Worm (Caenorhabditis elegans) whole organism, midembryonic: ENCODE measurements around the gene unc-82.
A peak's percentile ranks its signal among the peaks of the same experiment; 100 is the strongest.

Source experiments
- T22C8.4 ChIP-seq: fragments of 200-800 bp; sonication (Bioruptor generic); IDR thresholded peaks from 2 replicates; pipeline ENCODE4 v1.3.6; 2022; ENCODE audit warnings: missing genetic modification characterization, missing compliant biosample characterization
- cog-1 ChIP-seq: sonication (generic microtip); optimal IDR thresholded peaks from 2 replicates; lab custom pipeline; 2016; ENCODE audit warnings: missing genetic modification characterization, missing compliant biosample characterization
- flt-1 ChIP-seq: fragments of 200-800 bp; sonication (Bioruptor generic); IDR thresholded peaks from 2 replicates; pipeline ENCODE4 v1.3.6; 2022; ENCODE audit warnings: missing genetic modification characterization, missing compliant biosample characterization
- klf-2 ChIP-seq: fragments of 200-800 bp; sonication (Bioruptor generic); conservative IDR thresholded peaks from 2 replicates; pipeline ENCODE4 v1.3.6; 2022; ENCODE audit warnings: missing genetic modification reagents, missing genetic modification characterization, missing compliant biosample characterization
- med-1 ChIP-seq: sonication (generic microtip); optimal IDR thresholded peaks from 2 replicates; lab custom pipeline; 2017; ENCODE audit warnings: missing genetic modification characterization, mild to moderate bottlenecking, missing compliant biosample characterization, antibody characterized with exemption, missing genetic modification reagents; ENCODE audit not compliant: insufficient read depth
- ref-1 ChIP-seq: fragments of 200-800 bp; sonication (Bioruptor generic); conservative IDR thresholded peaks from 2 replicates; pipeline ENCODE4 v1.3.6; 2022; ENCODE audit warnings: missing genetic modification reagents, missing genetic modification characterization, missing compliant biosample characterization
- tab-1 ChIP-seq: fragments of 200-800 bp; sonication (Bioruptor generic); IDR thresholded peaks from 2 replicates; pipeline ENCODE4 v1.3.6; 2022; ENCODE audit warnings: missing genetic modification characterization, missing compliant biosample characterization
- ztf-23 ChIP-seq: fragments of 200-800 bp; sonication (Bioruptor generic); IDR thresholded peaks from 2 replicates; pipeline ENCODE4 v1.3.6; 2022; ENCODE audit warnings: missing genetic modification reagents, missing genetic modification characterization, missing compliant biosample characterization
- ztf-29 ChIP-seq: fragments of 200-800 bp; sonication (Bioruptor generic); IDR thresholded peaks from 2 replicates; pipeline ENCODE4 v1.3.6; 2022; ENCODE audit warnings: missing genetic modification reagents, missing genetic modification characterization, missing compliant biosample characterization

unc-82 gene

ce11 chrIV:7468638-7469037, 44.3 kb downstream of the unc-82 start:
- TF ChIP-seq T22C8.4 (GFP tag; lab: Robert Waterston, UW) (no peak), med-1 (GFP tag; lab: Kevin White, UChicago) (no peak), cog-1 (no peak), ref-1 (GFP tag; lab: Robert Waterston, UW) (no peak), flt-1 (no peak), tab-1 (GFP tag; lab: Robert Waterston, UW) (no peak), ztf-29 (GFP tag; lab: Robert Waterston, UW) (no peak), ztf-23 (no peak), klf-2 (no peak)

DNA sequence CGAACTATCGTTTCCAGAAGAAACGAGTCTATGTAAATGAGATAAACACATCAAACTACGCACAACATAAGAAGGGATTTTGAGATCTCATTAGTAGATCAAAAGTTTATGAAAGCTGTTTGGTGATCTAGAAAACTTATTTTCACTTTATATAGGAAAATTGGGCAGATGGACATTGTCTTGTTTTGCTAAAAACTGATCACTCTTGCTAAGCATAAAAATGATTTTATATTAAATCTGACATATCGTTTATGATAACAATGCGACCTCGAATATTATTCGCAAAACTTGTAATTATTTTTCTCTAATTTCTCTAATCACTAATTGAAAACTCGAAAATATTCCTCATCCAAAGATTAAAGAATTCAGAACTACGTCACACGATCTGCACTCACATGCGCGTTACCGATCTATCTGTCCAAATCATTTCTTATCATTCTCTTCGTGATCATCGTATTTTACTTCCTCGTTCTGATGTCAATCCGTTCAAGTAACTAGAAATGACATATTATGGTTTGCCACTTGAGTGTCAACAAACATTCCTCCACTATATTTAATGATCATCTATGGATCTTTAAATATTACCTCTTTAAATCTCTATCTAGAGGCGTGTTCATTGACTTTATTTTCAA, 45.6 kb downstream of the unc-82 start, which contains the start of gene F55G1.7:
F55G1.7 (minus strand) TSS at position 51 of the 632 bp plus-strand sequence.
- TF ChIP-seq flt-1, result no peak
- TF ChIP-seq ref-1 (GFP tag; lab: Robert Waterston, UW), result no peak
- TF ChIP-seq cog-1, result no peak
- no peak for TF ChIP-seq tab-1 (GFP tag; lab: Robert Waterston, UW)
- no peak for TF ChIP-seq med-1 (GFP tag; lab: Kevin White, UChicago)
- no peak for TF ChIP-seq ztf-23
- no peak for TF ChIP-seq ztf-29 (GFP tag; lab: Robert Waterston, UW)
- TF ChIP-seq T22C8.4 (GFP tag; lab: Robert Waterston, UW), result no peak

DNA sequence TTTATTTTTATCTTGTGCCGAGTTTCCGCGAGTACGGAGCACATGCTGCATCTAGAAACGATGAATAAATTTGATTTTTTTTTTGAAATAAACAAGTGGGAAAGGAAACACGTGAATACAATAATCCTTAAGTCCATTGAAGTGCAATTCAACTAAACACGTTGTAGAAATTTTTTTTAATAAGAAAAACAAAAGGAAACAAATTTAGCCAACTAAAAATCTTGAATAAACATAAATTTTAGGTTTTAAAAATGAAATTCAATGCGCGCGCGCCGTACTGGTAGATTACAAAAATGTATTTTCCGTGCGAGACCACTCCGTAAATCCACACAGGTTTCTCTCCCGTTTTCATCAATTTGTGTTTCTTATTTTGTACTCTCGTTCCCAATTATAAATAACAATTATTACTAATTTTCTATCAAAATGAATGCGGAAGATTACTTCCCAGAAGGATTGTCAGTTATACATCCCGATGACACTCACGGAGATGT, 48.9 kb downstream of the unc-82 start, which contains the start of the genes plk-3 and F55G1.6:
plk-3 (minus strand) TSS at position 51 of the 491 bp plus-strand sequence.
F55G1.6 (plus strand) TSS at position 359 of the 491 bp plus-strand sequence.
- TF ChIP-seq cog-1 (no peak), flt-1 (no peak), tab-1 (GFP tag; lab: Robert Waterston, UW) (no peak), ztf-29 (GFP tag; lab: Robert Waterston, UW) (no peak), klf-2 (no peak), ztf-23 (no peak), med-1 (GFP tag; lab: Kevin White, UChicago) (no peak), T22C8.4 (GFP tag; lab: Robert Waterston, UW) (no peak)

DNA sequence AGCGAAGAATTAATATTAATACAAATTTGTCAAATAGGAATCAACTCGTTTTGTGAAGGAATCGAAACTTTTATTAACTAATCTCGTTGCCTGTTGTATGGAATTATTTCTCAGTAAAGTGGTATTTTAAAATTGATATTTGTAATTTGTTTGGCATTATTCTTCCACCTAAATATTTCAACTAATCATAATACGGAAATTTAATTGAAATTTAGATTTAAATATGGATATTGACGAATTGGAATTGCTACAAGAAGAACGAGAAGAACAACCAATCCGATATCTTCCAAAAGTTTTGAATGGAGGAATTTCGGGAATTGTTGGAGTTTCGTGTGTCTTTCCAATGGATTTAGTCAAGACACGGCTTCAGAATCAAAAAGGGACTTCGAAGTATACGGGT, 50.5 kb downstream of the unc-82 start, which contains the start of gene slc-25A18.2:
slc-25A18.2 (plus strand) TSS at position 216 of the 400 bp plus-strand sequence.
- no peak for TF ChIP-seq ztf-23
- TF ChIP-seq T22C8.4 (GFP tag; lab: Robert Waterston, UW), result no peak
- no peak for TF ChIP-seq med-1 (GFP tag; lab: Kevin White, UChicago)
- no peak for TF ChIP-seq tab-1 (GFP tag; lab: Robert Waterston, UW)
- TF ChIP-seq klf-2, result no peak
- no peak for TF ChIP-seq flt-1
- no peak for TF ChIP-seq cog-1

- TF ChIP-seq ztf-29 (GFP tag; lab: Robert Waterston, UW), result no peak
- no peak for TF ChIP-seq med-1 (GFP tag; lab: Kevin White, UChicago)
- no peak for TF ChIP-seq flt-1
- TF ChIP-seq T22C8.4 (GFP tag; lab: Robert Waterston, UW), result no peak
- TF ChIP-seq ztf-23, result no peak
- TF ChIP-seq cog-1, result no peak
- no peak for TF ChIP-seq tab-1 (GFP tag; lab: Robert Waterston, UW)
- TF ChIP-seq klf-2, result no peak
- no peak for TF ChIP-seq ref-1 (GFP tag; lab: Robert Waterston, UW)
Observed at ce11 chrIV:7477197-7477596, 52.9 kb downstream of the unc-82 start, which contains the start of gene pycr-4. Gene pycr-4 (minus strand): TSS chrIV:7477297.

DNA sequence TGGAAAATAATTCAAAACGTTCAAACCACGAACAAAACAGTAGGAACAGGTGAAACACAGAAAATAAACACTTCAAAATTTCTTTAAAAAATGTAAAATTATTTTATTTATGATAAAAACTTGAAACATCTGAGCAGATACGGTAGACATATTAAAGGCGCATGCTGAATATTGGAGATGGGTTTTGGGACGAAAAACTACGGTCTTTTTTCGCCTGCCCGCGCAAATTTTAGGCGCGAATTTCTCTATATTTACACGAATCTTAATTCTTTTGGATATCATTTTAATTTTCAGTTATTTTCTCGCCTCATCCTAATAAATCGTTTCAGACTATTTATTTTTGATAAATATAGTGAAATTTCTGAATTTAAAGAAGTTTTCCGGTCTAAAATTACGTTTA, 53.4 kb downstream of the unc-82 start:
- no peak for TF ChIP-seq ref-1 (GFP tag; lab: Robert Waterston, UW)
- no peak for TF ChIP-seq ztf-23
- TF ChIP-seq klf-2, result no peak
- TF ChIP-seq med-1 (GFP tag; lab: Kevin White, UChicago), result no peak
- no peak for TF ChIP-seq flt-1
- TF ChIP-seq T22C8.4 (GFP tag; lab: Robert Waterston, UW), result no peak
- TF ChIP-seq cog-1, result no peak
- no peak for TF ChIP-seq ztf-29 (GFP tag; lab: Robert Waterston, UW)
- TF ChIP-seq tab-1 (GFP tag; lab: Robert Waterston, UW), result no peak

- no peak for TF ChIP-seq ztf-29 (GFP tag; lab: Robert Waterston, UW)
- TF ChIP-seq cog-1, result no peak
- TF ChIP-seq tab-1 (GFP tag; lab: Robert Waterston, UW), result no peak
- no peak for TF ChIP-seq ref-1 (GFP tag; lab: Robert Waterston, UW)
- TF ChIP-seq ztf-23, result no peak
- no peak for TF ChIP-seq flt-1
- no peak for TF ChIP-seq T22C8.4 (GFP tag; lab: Robert Waterston, UW)
- TF ChIP-seq med-1 (GFP tag; lab: Kevin White, UChicago), result no peak
- no peak for TF ChIP-seq klf-2
Observed at ce11 chrIV:7478134-7478533, 53.8 kb downstream of the unc-82 start, which contains the start of gene rod-1. Gene rod-1 (plus strand): TSS chrIV:7478452.

DNA sequence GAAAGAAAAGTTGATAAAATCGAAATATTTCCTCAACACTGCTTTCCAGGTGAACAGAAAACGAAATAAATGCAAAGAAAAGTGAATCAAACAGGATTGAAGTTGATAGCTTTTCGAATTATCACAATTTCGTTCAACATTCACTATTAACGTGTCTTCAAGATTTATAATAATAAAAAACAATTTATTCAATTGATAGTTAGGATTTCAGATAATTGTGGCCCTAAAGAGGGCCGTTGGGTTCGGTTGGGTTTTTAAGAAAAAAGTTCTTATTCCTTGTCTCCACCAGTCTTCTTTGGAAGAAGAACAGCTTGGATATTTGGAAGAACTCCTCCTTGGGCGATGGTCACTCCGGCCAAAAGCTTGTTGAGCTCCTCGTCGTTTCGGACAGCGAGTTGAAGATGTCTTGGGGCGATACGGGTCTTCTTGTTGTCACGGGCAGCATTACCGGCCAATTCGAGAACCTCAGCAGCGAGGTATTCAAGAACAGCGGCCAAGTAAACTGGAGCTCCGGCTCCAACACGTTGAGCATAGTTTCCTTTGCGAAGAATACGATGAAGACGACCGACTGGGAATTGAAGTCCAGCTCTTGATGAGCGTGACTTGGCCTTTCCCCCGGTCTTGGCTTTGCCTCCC, 61.4 kb downstream of the unc-82 start:
- TF ChIP-seq ref-1 (GFP tag; lab: Robert Waterston, UW) (peak; percentile 32; the same call in 1 of the 2 replicates), ztf-23 (0 out of 2 replicates have a peak, but pooled peaks have one; percentile 9), tab-1 (GFP tag; lab: Robert Waterston, UW) (0 out of 2 replicates have a peak, but pooled peaks have one; percentile 8)

DNA sequence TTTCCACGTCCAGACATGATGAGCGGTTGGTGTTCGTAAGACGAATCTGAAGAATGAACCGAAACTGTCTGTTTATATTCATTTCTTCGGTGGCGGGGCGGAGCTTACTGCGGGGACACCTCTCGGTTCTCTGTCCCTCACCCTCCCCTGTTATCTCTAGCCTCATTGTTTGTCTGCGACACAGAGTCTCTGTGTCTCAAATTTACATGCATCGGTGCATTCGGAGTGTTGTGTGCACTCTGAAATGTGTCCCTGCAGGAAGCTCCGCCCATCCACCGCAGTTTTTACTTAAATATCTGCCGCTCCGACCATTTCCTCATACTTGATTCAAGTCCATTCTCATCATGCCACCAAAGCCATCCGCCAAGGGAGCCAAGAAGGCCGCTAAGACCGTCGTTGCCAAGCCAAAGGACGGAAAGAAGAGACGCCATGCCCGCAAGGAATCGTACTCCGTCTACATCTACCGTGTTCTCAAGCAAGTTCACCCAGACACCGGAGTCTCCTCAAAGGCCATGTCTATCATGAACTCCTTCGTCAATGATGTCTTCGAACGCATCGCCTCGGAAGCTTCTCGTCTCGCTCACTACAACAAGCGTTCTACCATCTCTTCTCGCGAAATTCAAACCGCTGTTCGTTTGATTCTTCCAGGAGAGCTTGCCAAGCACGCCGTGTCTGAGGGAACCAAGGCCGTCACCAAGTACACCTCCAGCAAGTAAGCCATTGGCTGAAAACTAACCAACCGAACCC, 62.1 kb downstream of the unc-82 start, which contains the start of the genes his-61 and his-62:
his-61 (minus strand) TSS at position 17 of the 747 bp plus-strand sequence.
his-62 (plus strand) TSS at position 345 of the 747 bp plus-strand sequence.
- peak; percentile 97 for TF ChIP-seq cog-1
- TF ChIP-seq T22C8.4 (GFP tag; lab: Robert Waterston, UW), result no peak
- peak; percentile 73 for TF ChIP-seq klf-2
- no peak for TF ChIP-seq tab-1 (GFP tag; lab: Robert Waterston, UW)
- TF ChIP-seq ztf-23, result 0 out of 2 replicates have a peak, but pooled peaks have one; percentile 4
- TF ChIP-seq flt-1, result peak; percentile 58
